Fruit fly (Drosophila melanogaster): ENCODE results near the gene P58IPK.

The P58IPK gene

dm6 chr3R:9606913-9607804, 20.4 kb downstream of the P58IPK start:
- TF ChIP-seq dmrt93B (GFP tag; optimal IDR thresholded peaks at IDR 0.05): no peak
- peak; percentile 66 for TF ChIP-seq Vsx2 (GFP tag; optimal IDR thresholded peaks at IDR 0.05; ENCODE audit: partially characterized antibody)
- no peak for TF ChIP-seq dl (GFP tag; optimal IDR thresholded peaks at IDR 0.05; ENCODE audit: insufficient read depth in 1 of 2, partially characterized antibody in 2 of 2)

- TF ChIP-seq Rel (GFP tag; optimal IDR thresholded peaks at IDR 0.05) (no peak), Rel (tag; optimal IDR thresholded peaks at IDR 0.05) (no peak), brk (GFP tag; optimal IDR thresholded peaks at IDR 0.05) (no peak), rgr (GFP tag; optimal IDR thresholded peaks at IDR 0.05) (no peak), Jra (GFP tag; optimal IDR thresholded peaks at IDR 0.05) (no peak), OdsH (GFP tag; optimal IDR thresholded peaks at IDR 0.05) (no peak), Vsx2 (GFP tag; optimal IDR thresholded peaks at IDR 0.05; ENCODE audit: partially characterized antibody) (no peak), CG9705 (GFP tag; optimal IDR thresholded peaks at IDR 0.05) (no peak)
Observed at dm6 chr3R:9608206-9608605, 21.5 kb downstream of the P58IPK start.

dm6 chr3R:9612217-9612616, 25.5 kb downstream of the P58IPK start:
- TF ChIP-seq Hnf4 (GFP tag; optimal IDR thresholded peaks at IDR 0.05) (peak; percentile 60), foxo (GFP tag; optimal IDR thresholded peaks at IDR 0.05) (peak in 1 of 2 experiments; percentile 56), OdsH (GFP tag; optimal IDR thresholded peaks at IDR 0.05) (peak; percentile 54), dl (GFP tag; optimal IDR thresholded peaks at IDR 0.05; ENCODE audit: insufficient read depth in 1 of 2, partially characterized antibody in 2 of 2) (no peak), fru (GFP tag; optimal IDR thresholded peaks at IDR 0.05) (peak; percentile 45), woc (GFP tag; optimal IDR thresholded peaks at IDR 0.05) (peak; percentile 11), Hr78 (GFP tag; optimal IDR thresholded peaks at IDR 0.05) (no peak), psq (GFP tag; optimal IDR thresholded peaks at IDR 0.05) (peak; percentile 6), HLH106 (tag; optimal IDR thresholded peaks at IDR 0.05) (peak; percentile 45), br (GFP tag; optimal IDR thresholded peaks at IDR 0.05) (peak; percentile 59), Dif (GFP tag; optimal IDR thresholded peaks at IDR 0.05; ENCODE audit: partially characterized antibody) (no peak), N (GFP tag; optimal IDR thresholded peaks at IDR 0.05) (no peak), CrebA (GFP tag; optimal IDR thresholded peaks at IDR 0.05; ENCODE audit: borderline replicate concordance) (no peak), Sp1 (GFP tag; optimal IDR thresholded peaks at IDR 0.05) (peak; percentile 9), ey (GFP tag; optimal IDR thresholded peaks at IDR 0.05) (peak; percentile 63), h (GFP tag; optimal IDR thresholded peaks at IDR 0.05) (peak; percentile 69), rgr (GFP tag; optimal IDR thresholded peaks at IDR 0.05) (peak; percentile 56)

dm6 chr3R:9613124-9613523, 26.4 kb downstream of the P58IPK start:
- peak; percentile 71 for TF ChIP-seq woc (GFP tag; optimal IDR thresholded peaks at IDR 0.05)
- peak; percentile 18 for TF ChIP-seq Jra (GFP tag; optimal IDR thresholded peaks at IDR 0.05)
- TF ChIP-seq CrebA (GFP tag; optimal IDR thresholded peaks at IDR 0.05; ENCODE audit: borderline replicate concordance): peak; percentile 26
- TF ChIP-seq rgr (GFP tag; optimal IDR thresholded peaks at IDR 0.05): peak; percentile 84
- TF ChIP-seq tai (GFP tag; optimal IDR thresholded peaks at IDR 0.05): peak; percentile 55
- TF ChIP-seq OdsH (GFP tag; optimal IDR thresholded peaks at IDR 0.05): peak; percentile 81
- peak; percentile 70 for TF ChIP-seq CG32264 (GFP tag; optimal IDR thresholded peaks at IDR 0.05)
- no peak for TF ChIP-seq Dfd (GFP tag; optimal IDR thresholded peaks at IDR 0.05)
- no peak for TF ChIP-seq GATAd (GFP tag; optimal IDR thresholded peaks at IDR 0.05)
- peak; percentile 88 for TF ChIP-seq br (GFP tag; optimal IDR thresholded peaks at IDR 0.05)
- no peak for TF ChIP-seq N (GFP tag; optimal IDR thresholded peaks at IDR 0.05)
- peak; percentile 87 for TF ChIP-seq ey (GFP tag; optimal IDR thresholded peaks at IDR 0.05)
- no peak for TF ChIP-seq Abd-B (GFP tag; optimal IDR thresholded peaks at IDR 0.05)
- peak; percentile 9 to 89 for TF ChIP-seq foxo (GFP tag; optimal IDR thresholded peaks at IDR 0.05)
- no peak for TF ChIP-seq lola (GFP tag; optimal IDR thresholded peaks at IDR 0.05)
- TF ChIP-seq jim (GFP tag; optimal IDR thresholded peaks at IDR 0.05): no peak
- peak; percentile 77 for TF ChIP-seq Rel (GFP tag; optimal IDR thresholded peaks at IDR 0.05)
- TF ChIP-seq Rel (tag; optimal IDR thresholded peaks at IDR 0.05): no peak
- TF ChIP-seq HLH106 (tag; optimal IDR thresholded peaks at IDR 0.05): peak; percentile 68
- TF ChIP-seq usp (GFP tag; optimal IDR thresholded peaks at IDR 0.05): no peak
- TF ChIP-seq brk (GFP tag; optimal IDR thresholded peaks at IDR 0.05): peak; percentile 48
- TF ChIP-seq psq (GFP tag; optimal IDR thresholded peaks at IDR 0.05): peak; percentile 72
- peak; percentile 3 for TF ChIP-seq sv (GFP tag; optimal IDR thresholded peaks at IDR 0.05)
- TF ChIP-seq Mio (GFP tag; optimal IDR thresholded peaks at IDR 0.05): no peak
- peak; percentile 63 for TF ChIP-seq dmrt93B (GFP tag; optimal IDR thresholded peaks at IDR 0.05)
- TF ChIP-seq h (GFP tag; optimal IDR thresholded peaks at IDR 0.05): peak; percentile 88
- TF ChIP-seq Hnf4 (GFP tag; optimal IDR thresholded peaks at IDR 0.05): peak; percentile 86
- TF ChIP-seq dsf (GFP tag; optimal IDR thresholded peaks at IDR 0.05; ENCODE audit: borderline replicate concordance): no peak
- TF ChIP-seq sage (GFP tag; optimal IDR thresholded peaks at IDR 0.05): peak; percentile 65
- TF ChIP-seq pan (optimal IDR thresholded peaks at IDR 0.05): no peak
- TF ChIP-seq Sp1 (GFP tag; optimal IDR thresholded peaks at IDR 0.05): peak; percentile 74
- no peak for TF ChIP-seq dl (GFP tag; optimal IDR thresholded peaks at IDR 0.05; ENCODE audit: insufficient read depth in 1 of 2, partially characterized antibody in 2 of 2)
- peak; percentile 92 for TF ChIP-seq fru (GFP tag; optimal IDR thresholded peaks at IDR 0.05)
